Fruit fly (Drosophila melanogaster) whole organism, embryonic: Measurements from ENCODE around the gene snky.

ENCODE experiments used
- Aef1 ChIP-seq: fragments of 200-800 bp; sonication (Bioruptor generic); IDR thresholded peaks from 3 replicates; pipeline ENCODE4 v1.3.6; 2022; ENCODE audit warnings: missing biosample characterization, missing genetic modification characterization
- B-H1 ChIP-seq: fragments of 200-800 bp; sonication (Bioruptor generic); IDR thresholded peaks from 3 replicates; pipeline ENCODE4 v1.3.6; 2022; ENCODE audit warnings: missing biosample characterization, missing genetic modification characterization
- CG10366 ChIP-seq: fragments of 200-800 bp; sonication (Bioruptor generic); IDR thresholded peaks from 2 replicates; pipeline ENCODE4 v1.3.6; 2022; ENCODE audit warnings: missing biosample characterization, missing genetic modification characterization
- CG12219 ChIP-seq: fragments of 200-800 bp; sonication (Bioruptor generic); optimal IDR thresholded peaks from 3 replicates; lab custom pipeline; 2018; ENCODE audit warnings: missing biosample characterization, mild to moderate bottlenecking, missing genetic modification characterization
- CG1233 ChIP-seq: fragments of 200-800 bp; sonication (Bioruptor generic); optimal IDR thresholded peaks from 4 replicates; lab custom pipeline; 2018; ENCODE audit warnings: missing biosample characterization, mild to moderate bottlenecking, missing genetic modification characterization
- CG13894 ChIP-seq: fragments of 200-800 bp; sonication (Bioruptor generic); optimal IDR thresholded peaks from 3 replicates; lab custom pipeline; 2018; ENCODE audit warnings: missing biosample characterization, mild to moderate bottlenecking, missing genetic modification characterization, moderate library complexity
- CG1603 ChIP-seq: fragments of 200-800 bp; sonication (Bioruptor generic); optimal IDR thresholded peaks from 2 replicates; lab custom pipeline; 2019; ENCODE audit warnings: missing biosample characterization, mild to moderate bottlenecking, missing genetic modification characterization, moderate library complexity
- CG17385 ChIP-seq: fragments of 200-800 bp; sonication (Bioruptor generic); optimal IDR thresholded peaks from 3 replicates; lab custom pipeline; 2018; ENCODE audit warnings: missing biosample characterization, mild to moderate bottlenecking, missing genetic modification characterization
- CG17612 ChIP-seq: fragments of 200-800 bp; sonication (Bioruptor generic); IDR thresholded peaks from 2 replicates; pipeline ENCODE4 v1.3.6; 2022; ENCODE audit warnings: missing biosample characterization, missing genetic modification characterization
- CG18262 ChIP-seq: fragments of 200-800 bp; optimal IDR thresholded peaks from 3 replicates; lab custom pipeline; 2019; ENCODE audit warnings: missing biosample characterization, mild to moderate bottlenecking, missing genetic modification characterization, moderate library complexity
- CG18476 ChIP-seq: fragments of 200-800 bp; sonication (Bioruptor generic); optimal IDR thresholded peaks from 2 replicates; lab custom pipeline; 2016; ENCODE audit warnings: missing biosample characterization, mild to moderate bottlenecking, missing genetic modification characterization
- CG3407 ChIP-seq: fragments of 200-800 bp; sonication (Bioruptor generic); optimal IDR thresholded peaks from 2 replicates; lab custom pipeline; 2018; ENCODE audit warnings: missing biosample characterization, mild to moderate bottlenecking, missing genetic modification characterization
- CG3726 ChIP-seq: fragments of 200-800 bp; sonication (Bioruptor generic); IDR thresholded peaks from 3 replicates; pipeline ENCODE4, ENCODE4 v1.3.6; 2022; ENCODE audit warnings: missing biosample characterization, missing genetic modification characterization
- CG3847 ChIP-seq: fragments of 200-800 bp; sonication (Bioruptor generic); IDR thresholded peaks from 2 replicates; pipeline ENCODE4 v1.3.6; 2022; ENCODE audit warnings: missing biosample characterization, missing genetic modification characterization
- CG4404 ChIP-seq: fragments of 200-800 bp; sonication (Bioruptor generic); IDR thresholded peaks from 2 replicates; pipeline ENCODE4 v1.3.6; 2022; ENCODE audit warnings: missing biosample characterization, missing genetic modification characterization
- CG4424 ChIP-seq: fragments of 200-800 bp; sonication (Bioruptor generic); optimal IDR thresholded peaks from 3 replicates; lab custom pipeline; 2016; ENCODE audit warnings: missing biosample characterization, missing genetic modification characterization
- CG7372 ChIP-seq: fragments of 200-800 bp; sonication (Bioruptor generic); IDR thresholded peaks from 2 replicates; pipeline ENCODE4 v1.3.6; 2022; ENCODE audit warnings: missing biosample characterization, missing genetic modification characterization
- CG8290 ChIP-seq, 3 experiments: fragments of 200-800 bp; sonication (Bioruptor generic); optimal IDR thresholded peaks; 2 replicates each; lab custom pipeline; 2016 to 2019; ENCODE audit warnings: missing biosample characterization in 3 of 3, missing genetic modification characterization in 3 of 3, mild to moderate bottlenecking in 2 of 3, moderate library complexity in 1 of 3
- CG9609 ChIP-seq: fragments of 200-800 bp; sonication (Bioruptor generic); optimal IDR thresholded peaks from 3 replicates; lab custom pipeline; 2016; ENCODE audit warnings: missing biosample characterization, missing genetic modification characterization
- CG9727 ChIP-seq: fragments of 200-800 bp; sonication (Bioruptor generic); optimal IDR thresholded peaks from 3 replicates; lab custom pipeline; 2017; ENCODE audit warnings: missing biosample characterization, mild to moderate bottlenecking, missing genetic modification characterization
- CkIIα-i1 ChIP-seq: fragments of 200-800 bp; sonication (Bioruptor generic); IDR thresholded peaks from 2 replicates; pipeline ENCODE4 v1.3.6; 2022; ENCODE audit warnings: missing biosample characterization, missing genetic modification characterization
- D ChIP-seq, 2 experiments: fragments of 200-800 bp in 1 of 2; fragments of >200 bp in 1 of 2; sonication (Bioruptor generic) in 1 of 2; optimal IDR thresholded peaks; 2 replicates in 1 of 2; 3 replicates in 1 of 2; lab custom pipeline; 2017; ENCODE audit warnings: mild to moderate bottlenecking in 1 of 2, missing biosample characterization in 1 of 2, missing genetic modification characterization in 1 of 2, missing genetic modification reagents in 1 of 2
- Dip2 ChIP-seq: fragments of 200-800 bp; sonication (Bioruptor generic); IDR thresholded peaks from 2 replicates; pipeline ENCODE4 v1.3.6; 2022; ENCODE audit warnings: missing biosample characterization, missing genetic modification characterization
- H2.0 ChIP-seq: fragments of 200-800 bp; sonication (Bioruptor generic); IDR thresholded peaks from 2 replicates; pipeline ENCODE4 v1.3.6; 2022; ENCODE audit warnings: missing biosample characterization, missing genetic modification characterization
- HLH3B ChIP-seq: fragments of 200-800 bp; sonication (Bioruptor generic); IDR thresholded peaks from 2 replicates; pipeline ENCODE4 v1.3.6; 2022; ENCODE audit warnings: missing biosample characterization, missing genetic modification characterization
- Hr51 ChIP-seq, 2 experiments: fragments of 200-800 bp; sonication (Bioruptor generic); optimal IDR thresholded peaks; 2 replicates in 1 of 2; 3 replicates in 1 of 2; lab custom pipeline; 2016 to 2018; ENCODE audit warnings: missing biosample characterization in 2 of 2, missing genetic modification characterization in 2 of 2, mild to moderate bottlenecking in 1 of 2, moderate library complexity in 1 of 2
- Lim3 ChIP-seq: fragments of 200-800 bp; sonication (Bioruptor generic); IDR thresholded peaks from 2 replicates; pipeline ENCODE4 v1.3.6; 2022; ENCODE audit warnings: missing biosample characterization, missing genetic modification characterization
- Nf-YB ChIP-seq: fragments of 200-800 bp; sonication (Bioruptor generic); optimal IDR thresholded peaks from 3 replicates; lab custom pipeline; 2019; ENCODE audit warnings: missing biosample characterization, mild to moderate bottlenecking, missing genetic modification characterization, moderate library complexity
- Oaz ChIP-seq: fragments of 200-800 bp; sonication (Bioruptor generic); IDR thresholded peaks from 2 replicates; pipeline ENCODE4 v1.3.6; 2022; ENCODE audit warnings: missing biosample characterization, missing genetic modification characterization
- Pdp1 ChIP-seq, 2 experiments: fragments of 200-800 bp; sonication (Bioruptor generic); optimal IDR thresholded peaks; 3 replicates each; lab custom pipeline; 2016; ENCODE audit warnings: missing biosample characterization in 2 of 2, missing genetic modification characterization in 2 of 2, mild to moderate bottlenecking in 1 of 2, moderate library complexity in 1 of 2
- aop ChIP-seq: fragments of 200-800 bp; sonication (Bioruptor generic); IDR thresholded peaks from 2 replicates; pipeline ENCODE4 v1.3.6; 2022; ENCODE audit warnings: missing biosample characterization, missing genetic modification characterization
- bab2 ChIP-seq: fragments of 200-800 bp; sonication (Bioruptor generic); optimal IDR thresholded peaks from 2 replicates; lab custom pipeline; 2016; ENCODE audit warnings: missing biosample characterization, missing genetic modification characterization
- cas ChIP-seq: fragments of 200-800 bp; sonication (Bioruptor generic); IDR thresholded peaks from 2 replicates; pipeline ENCODE4 v1.3.6; 2022; ENCODE audit warnings: missing biosample characterization, missing genetic modification characterization
- disco-r ChIP-seq: fragments of 200-800 bp; sonication (Bioruptor generic); optimal IDR thresholded peaks from 2 replicates; lab custom pipeline; 2016; ENCODE audit warnings: missing biosample characterization, missing genetic modification characterization
- exex ChIP-seq: fragments of 200-800 bp; sonication (Bioruptor generic); optimal IDR thresholded peaks from 4 replicates; lab custom pipeline; 2018; ENCODE audit warnings: missing biosample characterization, mild to moderate bottlenecking, missing genetic modification characterization, moderate library complexity
- hkb ChIP-seq, 2 experiments: fragments of 200-800 bp in 1 of 2; fragments of >200 bp in 1 of 2; sonication (Bioruptor generic) in 1 of 2; IDR thresholded peaks in 1 of 2; optimal IDR thresholded peaks in 1 of 2; 2 replicates each; pipeline versions ENCODE4 v1.3.6 to Lab custom; 2017 to 2022; ENCODE audit warnings: missing biosample characterization in 1 of 2, missing genetic modification characterization in 1 of 2
- inv ChIP-seq: fragments of 200-800 bp; sonication (Bioruptor generic); IDR thresholded peaks from 2 replicates; pipeline ENCODE4 v1.3.6; 2022; ENCODE audit warnings: missing biosample characterization, missing genetic modification characterization; ENCODE audit not compliant: partially characterized antibody
- jumu ChIP-seq: fragments of 200-800 bp; sonication (Bioruptor generic); optimal IDR thresholded peaks from 3 replicates; lab custom pipeline; 2016; ENCODE audit warnings: missing biosample characterization, missing genetic modification characterization
- lbe ChIP-seq: fragments of 200-800 bp; sonication (Bioruptor generic); optimal IDR thresholded peaks from 2 replicates; lab custom pipeline; 2016; ENCODE audit warnings: missing biosample characterization, mild to moderate bottlenecking, missing genetic modification characterization
- lola ChIP-seq, 3 experiments: fragments of >200 bp in 2 of 3; fragments of 200-800 bp in 1 of 3; sonication (Bioruptor generic) in 1 of 3; optimal IDR thresholded peaks; 2 replicates each; lab custom pipeline; 2017 to 2019; ENCODE audit warnings: missing biosample characterization in 3 of 3, missing genetic modification characterization in 3 of 3, mild to moderate bottlenecking in 1 of 3, moderate library complexity in 1 of 3
- mld ChIP-seq: fragments of 200-800 bp; sonication (Bioruptor generic); IDR thresholded peaks from 3 replicates; pipeline ENCODE4 v1.3.6; 2022; ENCODE audit warnings: missing biosample characterization, missing genetic modification characterization; ENCODE audit not compliant: partially characterized antibody
- pho ChIP-seq: fragments of 200-800 bp; sonication (Bioruptor generic); optimal IDR thresholded peaks from 2 replicates; lab custom pipeline; 2016; ENCODE audit warnings: missing biosample characterization, missing genetic modification characterization
- repo ChIP-seq: fragments of 200-800 bp; sonication (Bioruptor generic); optimal IDR thresholded peaks from 2 replicates; lab custom pipeline; 2016; ENCODE audit warnings: missing biosample characterization, missing genetic modification characterization
- seq ChIP-seq: fragments of 200-800 bp; sonication (Bioruptor generic); IDR thresholded peaks from 2 replicates; pipeline ENCODE4 v1.3.6; 2022; ENCODE audit warnings: missing biosample characterization, missing genetic modification characterization
- slbo ChIP-seq: fragments of 200-800 bp; sonication (Bioruptor generic); IDR thresholded peaks from 2 replicates; pipeline ENCODE4 v1.3.6; 2022; ENCODE audit warnings: missing biosample characterization, missing genetic modification characterization
- sr ChIP-seq: fragments of 200-800 bp; sonication (Bioruptor generic); IDR thresholded peaks from 3 replicates; pipeline ENCODE4 v1.3.6; 2022; ENCODE audit warnings: missing biosample characterization, missing genetic modification characterization
- trem ChIP-seq: fragments of 200-800 bp; optimal IDR thresholded peaks from 3 replicates; lab custom pipeline; 2019; ENCODE audit warnings: missing biosample characterization, mild to moderate bottlenecking, missing genetic modification characterization, moderate library complexity
- trh ChIP-seq: fragments of 200-800 bp; sonication (Bioruptor generic); optimal IDR thresholded peaks from 2 replicates; lab custom pipeline; 2016; ENCODE audit warnings: missing biosample characterization, missing genetic modification characterization
- twi ChIP-seq: fragments of 200-800 bp; optimal IDR thresholded peaks from 2 replicates; lab custom pipeline; 2019; ENCODE audit warnings: missing biosample characterization, mild to moderate bottlenecking, missing genetic modification characterization, moderate library complexity

The snky gene

dm6 chr3L:13213360-13213759 lies 39.1 kb downstream of the snky start (continued):
- TF ChIP-seq Hr51 (GFP tag; optimal IDR thresholded peaks at IDR 0.05; lab: Kevin White, UChicago) (peak in 1 of 2 experiments; percentile 52), CG4404 (peak; percentile 55; the same call in 1 of the 2 replicates), pho (GFP tag; lab: Kevin White, UChicago) (no peak), twi (tag; lab: Kevin White, UChicago) (peak; percentile 25), trem (tag; lab: Kevin White, UChicago) (no peak), Oaz (GFP tag; lab: Robert Waterston, UW) (no peak), CG4424 (GFP tag; lab: Kevin White, UChicago) (peak; percentile 26), CG3847 (GFP tag; lab: Robert Waterston, UW) (no peak), disco-r (no peak), CG8290 (GFP tag; optimal IDR thresholded peaks at IDR 0.05; lab: Kevin White, UChicago) (no peak), CG8290 (tag; optimal IDR thresholded peaks at IDR 0.05; lab: Kevin White, UChicago) (peak in 1 of 2 experiments; percentile 48), CkIIα-i1 (GFP tag; lab: Robert Waterston, UW) (no peak), CG17385 (peak; percentile 57), CG3407 (GFP tag; lab: Kevin White, UChicago) (peak; percentile 72), D (optimal IDR thresholded peaks at IDR 0.05; lab: Kevin White, UChicago) (no peak), D (GFP tag; optimal IDR thresholded peaks at IDR 0.05; lab: Kevin White, UChicago) (peak; percentile 71), CG1603 (tag; lab: Kevin White, UChicago) (peak; percentile 80), slbo (GFP tag; lab: Robert Waterston, UW) (no peak), H2.0 (peak; percentile 27; the same call in 1 of the 2 replicates), Nf-YB (GFP tag; lab: Kevin White, UChicago) (peak; percentile 43), exex (tag; lab: Kevin White, UChicago) (no peak), bab2 (peak; percentile 73), Pdp1 (GFP tag; optimal IDR thresholded peaks at IDR 0.05; lab: Kevin White, UChicago) (peak; percentile 51), Lim3 (GFP tag; lab: Robert Waterston, UW) (0 out of 2 replicates have a peak, but pooled peaks have one; percentile 6), seq (GFP tag; lab: Robert Waterston, UW) (peak; percentile 65), CG9727 (GFP tag; lab: Kevin White, UChicago) (peak; percentile 38), inv (GFP tag; lab: Robert Waterston, UW) (no peak), CG12219 (GFP tag; lab: Kevin White, UChicago) (peak; percentile 43), CG3726 (0 out of 3 replicates have a peak, but pooled peaks have one; percentile 25), HLH3B (GFP tag; lab: Robert Waterston, UW) (peak; percentile 25; the same call in 1 of the 2 replicates), Aef1 (no peak), trh (GFP tag; lab: Kevin White, UChicago) (no peak), CG17612 (no peak), lola (GFP tag; optimal IDR thresholded peaks at IDR 0.05; lab: Kevin White, UChicago) (peak in 1 of 3 experiments; percentile 77), CG7372 (GFP tag; lab: Robert Waterston, UW) (0 out of 2 replicates have a peak, but pooled peaks have one; percentile 43), cas (GFP tag; lab: Robert Waterston, UW) (no peak), CG18476 (GFP tag; lab: Kevin White, UChicago) (peak; percentile 46), CG9609 (peak; percentile 32), aop (GFP tag; lab: Robert Waterston, UW) (no peak), CG1233 (GFP tag; lab: Kevin White, UChicago) (peak; percentile 55), Dip2 (GFP tag; lab: Robert Waterston, UW) (no peak), jumu (no peak), repo (GFP tag; lab: Kevin White, UChicago) (peak; percentile 44), hkb (optimal IDR thresholded peaks at IDR 0.05; lab: Kevin White, UChicago) (no peak), hkb (GFP tag; IDR thresholded peaks at IDR 0.05; lab: Robert Waterston, UW) (no peak), CG18262 (peak; percentile 54), CG13894 (tag; lab: Kevin White, UChicago) (no peak), lbe (GFP tag; lab: Kevin White, UChicago) (peak; percentile 34), B-H1 (GFP tag; lab: Robert Waterston, UW) (peak; percentile 33; the same call in 1 of the 3 replicates), mld (no peak), sr (GFP tag; lab: Robert Waterston, UW) (no peak), CG10366 (GFP tag; lab: Robert Waterston, UW) (peak; percentile 41; the same call in 1 of the 2 replicates)
